Worm (Caenorhabditis elegans) whole organism, late embryonic: ENCODE measurements around the gene F19B10.6.

Source experiments
- C08G9.2 ChIP-seq: sonication (generic microtip); optimal IDR thresholded peaks from 2 replicates; lab custom pipeline; 2016; ENCODE audit warnings: mild to moderate bottlenecking, missing genetic modification characterization, moderate library complexity, missing compliant biosample characterization
- F13H6.1 ChIP-seq: sonication (generic microtip); optimal IDR thresholded peaks from 2 replicates; lab custom pipeline; 2016; ENCODE audit warnings: missing genetic modification characterization, missing compliant biosample characterization
- K09A11.1 ChIP-seq: sonication (generic microtip); optimal IDR thresholded peaks from 2 replicates; lab custom pipeline; 2017; ENCODE audit warnings: antibody characterized with exemption, mild to moderate bottlenecking, missing genetic modification characterization, missing compliant biosample characterization; ENCODE audit not compliant: insufficient read depth
- ahr-1 ChIP-seq: sonication (generic microtip); optimal IDR thresholded peaks from 2 replicates; lab custom pipeline; 2016; ENCODE audit warnings: missing genetic modification characterization, missing compliant biosample characterization
- ceh-22 ChIP-seq: sonication (generic microtip); optimal IDR thresholded peaks from 2 replicates; lab custom pipeline; 2017; ENCODE audit warnings: missing biosample characterization, missing genetic modification characterization
- ceh-30 ChIP-seq: fragments of 150-350 bp; optimal IDR thresholded peaks from 2 replicates; lab custom pipeline; 2014; ENCODE audit warnings: missing biosample characterization, missing genetic modification characterization
- ceh-31 ChIP-seq: sonication (generic microtip); optimal IDR thresholded peaks from 2 replicates; lab custom pipeline; 2016; ENCODE audit warnings: missing genetic modification characterization, missing compliant biosample characterization
- ceh-34 ChIP-seq: sonication (generic microtip); optimal IDR thresholded peaks from 2 replicates; lab custom pipeline; 2016; ENCODE audit warnings: mild to moderate bottlenecking, missing genetic modification characterization, missing compliant biosample characterization
- ceh-48 ChIP-seq: sonication (generic microtip); optimal IDR thresholded peaks from 2 replicates; lab custom pipeline; 2016; ENCODE audit warnings: missing genetic modification characterization, inconsistent platforms, missing compliant biosample characterization
- ceh-6 ChIP-seq: fragments of 200-800 bp; sonication (Bioruptor generic); optimal IDR thresholded peaks from 2 replicates; lab custom pipeline; 2018; ENCODE audit warnings: mild to moderate bottlenecking, missing genetic modification characterization, missing compliant biosample characterization
- dmd-4 ChIP-seq: sonication (generic microtip); optimal IDR thresholded peaks from 2 replicates; lab custom pipeline; 2016; ENCODE audit warnings: borderline replicate concordance, missing genetic modification characterization, missing compliant biosample characterization
- dve-1 ChIP-seq: sonication (generic microtip); optimal IDR thresholded peaks from 2 replicates; lab custom pipeline; 2017; ENCODE audit warnings: antibody characterized with exemption, mild to moderate bottlenecking, missing genetic modification characterization, missing compliant biosample characterization
- eyg-1 ChIP-seq: sonication (generic microtip); optimal IDR thresholded peaks from 2 replicates; lab custom pipeline; 2016; ENCODE audit warnings: missing genotype, missing genetic modification characterization, missing compliant biosample characterization
- fax-1 ChIP-seq: sonication (generic microtip); optimal IDR thresholded peaks from 2 replicates; lab custom pipeline; 2016; ENCODE audit warnings: missing genotype, missing genetic modification characterization, missing compliant biosample characterization
- fkh-10 ChIP-seq: fragments of 150-350 bp; optimal IDR thresholded peaks from 2 replicates; lab custom pipeline; 2014; ENCODE audit warnings: missing biosample characterization, missing genetic modification reagents, missing genetic modification characterization
- gmeb-2 ChIP-seq: sonication (generic microtip); optimal IDR thresholded peaks from 2 replicates; lab custom pipeline; 2016; ENCODE audit warnings: missing genetic modification characterization, inconsistent platforms, missing compliant biosample characterization
- hlh-13 ChIP-seq: fragments of 200-800 bp; sonication (Bioruptor generic); optimal IDR thresholded peaks from 2 replicates; lab custom pipeline; 2018; ENCODE audit warnings: mild to moderate bottlenecking, missing genetic modification characterization, missing compliant biosample characterization
- hlh-15 ChIP-seq: sonication (generic microtip); optimal IDR thresholded peaks from 2 replicates; lab custom pipeline; 2016; ENCODE audit warnings: missing genetic modification characterization, missing compliant biosample characterization
- hlh-6 ChIP-seq: sonication (generic microtip); optimal IDR thresholded peaks from 2 replicates; lab custom pipeline; 2016; ENCODE audit warnings: missing genotype, missing genetic modification characterization, missing compliant biosample characterization
- hlh-8 ChIP-seq: sonication (generic microtip); optimal IDR thresholded peaks from 2 replicates; lab custom pipeline; 2016; ENCODE audit warnings: missing genotype, missing genetic modification characterization, missing compliant biosample characterization
- lin-11 ChIP-seq: fragments of 200-800 bp; sonication (Bioruptor generic); optimal IDR thresholded peaks from 2 replicates; lab custom pipeline; 2018; ENCODE audit warnings: mild to moderate bottlenecking, missing genetic modification characterization, missing compliant biosample characterization
- madf-2 ChIP-seq: sonication (generic microtip); optimal IDR thresholded peaks from 2 replicates; lab custom pipeline; 2017; ENCODE audit warnings: missing genetic modification characterization, missing compliant biosample characterization
- mec-3 ChIP-seq: sonication (generic microtip); optimal IDR thresholded peaks from 2 replicates; lab custom pipeline; 2016; ENCODE audit warnings: borderline replicate concordance, missing genetic modification characterization, missing compliant biosample characterization
- nfya-1 ChIP-seq: sonication (generic microtip); optimal IDR thresholded peaks from 2 replicates; lab custom pipeline; 2017; ENCODE audit warnings: missing genetic modification characterization, mild to moderate bottlenecking, missing compliant biosample characterization, antibody characterized with exemption, moderate library complexity
- npax-4 ChIP-seq: sonication (generic microtip); optimal IDR thresholded peaks from 2 replicates; lab custom pipeline; 2016; ENCODE audit warnings: missing genetic modification characterization, missing compliant biosample characterization
- pat-9 ChIP-seq: fragments of 200-800 bp; sonication (Bioruptor generic); optimal IDR thresholded peaks from 2 replicates; lab custom pipeline; 2018; ENCODE audit warnings: mild to moderate bottlenecking, missing genetic modification characterization, moderate library complexity, missing compliant biosample characterization
- pax-1 ChIP-seq: fragments of 150-350 bp; optimal IDR thresholded peaks from 2 replicates; lab custom pipeline; 2014; ENCODE audit warnings: missing biosample characterization, missing genetic modification characterization
- pha-4 ChIP-seq: fragments of 150-350 bp; optimal IDR thresholded peaks from 2 replicates; lab custom pipeline; 2018; ENCODE audit warnings: missing biosample characterization, missing genetic modification reagents, missing genetic modification characterization
- pqm-1 ChIP-seq: sonication (generic microtip); optimal IDR thresholded peaks from 2 replicates; lab custom pipeline; 2016; ENCODE audit warnings: missing genetic modification characterization, missing compliant biosample characterization
- tbx-2 ChIP-seq: sonication (generic microtip); optimal IDR thresholded peaks from 2 replicates; lab custom pipeline; 2016; ENCODE audit warnings: missing genetic modification characterization, missing compliant biosample characterization
- tbx-7 ChIP-seq: sonication (generic microtip); optimal IDR thresholded peaks from 2 replicates; lab custom pipeline; 2016; ENCODE audit warnings: missing genotype, missing genetic modification characterization, missing compliant biosample characterization
- unc-3 ChIP-seq, 2 experiments: fragments of 200-800 bp in 1 of 2; sonication (Bioruptor generic) in 1 of 2; sonication (generic microtip) in 1 of 2; conservative IDR thresholded peaks in 1 of 2; optimal IDR thresholded peaks in 1 of 2; 2 replicates each; pipeline versions ENCODE4 v1.3.6 to Lab custom; 2016 to 2022; ENCODE audit warnings: missing compliant biosample characterization in 2 of 2, missing genetic modification characterization in 2 of 2, missing genetic modification reagents in 1 of 2
- unc-42 ChIP-seq: sonication (generic microtip); optimal IDR thresholded peaks from 2 replicates; lab custom pipeline; 2016; ENCODE audit warnings: missing genotype, missing genetic modification characterization, missing compliant biosample characterization
- zip-5 ChIP-seq: sonication (generic microtip); optimal IDR thresholded peaks from 2 replicates; lab custom pipeline; 2016; ENCODE audit warnings: missing genetic modification characterization, missing compliant biosample characterization
- ztf-16 ChIP-seq: sonication (generic microtip); optimal IDR thresholded peaks from 2 replicates; lab custom pipeline; 2017; ENCODE audit warnings: missing genetic modification characterization, missing compliant biosample characterization

The F19B10.6 gene

ce11 chrII:3634765-3635164 is 28.9 kb downstream of the F19B10.6 start:
- TF ChIP-seq ceh-6 (GFP tag; lab: Kevin White, UChicago), result no peak
- no peak for TF ChIP-seq zip-5 (tag; lab: Kevin White, UChicago)
- no peak for TF ChIP-seq eyg-1
- TF ChIP-seq K09A11.1, result no peak
- no peak for TF ChIP-seq tbx-2 (tag; lab: Kevin White, UChicago)
- no peak for TF ChIP-seq ceh-48 (tag; lab: Kevin White, UChicago)
- TF ChIP-seq ceh-30 (tag; lab: Kevin White, UChicago), result no peak
- TF ChIP-seq gmeb-2 (tag; lab: Kevin White, UChicago), result no peak
- no peak for TF ChIP-seq hlh-15 (tag; lab: Kevin White, UChicago)
- no peak for TF ChIP-seq fkh-10 (GFP tag; lab: Kevin White, UChicago)
- no peak for TF ChIP-seq ceh-34 (tag; lab: Kevin White, UChicago)
- no peak for TF ChIP-seq pqm-1 (tag; lab: Kevin White, UChicago)
- TF ChIP-seq pax-1 (tag; lab: Kevin White, UChicago), result no peak
- no peak for TF ChIP-seq ztf-16 (tag; lab: Kevin White, UChicago)
- TF ChIP-seq fax-1 (tag; lab: Kevin White, UChicago), result no peak

ce11 chrII:3630810-3631209 is 32.9 kb downstream of the F19B10.6 start, which contains the start of gene M151.2:
TSS of gene M151.2 (plus strand) at chrII:3631110.
- TF ChIP-seq pha-4 (tag; lab: Kevin White, UChicago) (no peak), ceh-34 (tag; lab: Kevin White, UChicago) (no peak), tbx-7 (tag; lab: Kevin White, UChicago) (no peak), F13H6.1 (tag; lab: Kevin White, UChicago) (no peak), lin-11 (tag; lab: Kevin White, UChicago) (no peak), hlh-8 (tag; lab: Kevin White, UChicago) (no peak), ceh-31 (tag; lab: Kevin White, UChicago) (no peak), mec-3 (tag; lab: Kevin White, UChicago) (no peak), hlh-15 (tag; lab: Kevin White, UChicago) (no peak), unc-42 (tag; lab: Kevin White, UChicago) (no peak), tbx-2 (tag; lab: Kevin White, UChicago) (no peak), ahr-1 (no peak), hlh-13 (GFP tag; lab: Kevin White, UChicago) (no peak), nfya-1 (tag; lab: Kevin White, UChicago) (no peak), C08G9.2 (tag; lab: Kevin White, UChicago) (no peak), pax-1 (tag; lab: Kevin White, UChicago) (no peak), pqm-1 (tag; lab: Kevin White, UChicago) (no peak)

- TF ChIP-seq npax-4, result no peak
- TF ChIP-seq dve-1 (tag; lab: Kevin White, UChicago), result no peak
- TF ChIP-seq hlh-6 (tag; lab: Kevin White, UChicago), result no peak
- TF ChIP-seq hlh-8 (tag; lab: Kevin White, UChicago), result no peak
- no peak for TF ChIP-seq ceh-6 (GFP tag; lab: Kevin White, UChicago)
- no peak for TF ChIP-seq zip-5 (tag; lab: Kevin White, UChicago)
Measured at ce11 chrII:3626872-3627271, 36.8 kb downstream of the F19B10.6 start, which contains the start of gene M151.3. TSS of gene M151.3 (plus strand) at chrII:3627172.

- TF ChIP-seq dmd-4 (tag; lab: Kevin White, UChicago) (no peak), ceh-22 (tag; lab: Kevin White, UChicago) (no peak), unc-3 (GFP tag; conservative IDR thresholded peaks at IDR 0.05; lab: Robert Waterston, UW) (no peak), unc-3 (tag; optimal IDR thresholded peaks at IDR 0.05; lab: Kevin White, UChicago) (no peak), madf-2 (tag; lab: Kevin White, UChicago) (no peak), pat-9 (tag; lab: Kevin White, UChicago) (no peak), tbx-2 (tag; lab: Kevin White, UChicago) (no peak)
Measured at ce11 chrII:3622014-3622413, 41.7 kb downstream of the F19B10.6 start, which contains the start of gene M151.7. TSS of gene M151.7 (plus strand) at chrII:3622314.
